Worm (Caenorhabditis elegans) whole organism, L4 larva: ENCODE results near the gene F11C1.1.

Experiments
- F37D6.2 ChIP-seq: sonication (generic microtip); optimal IDR thresholded peaks from 2 replicates; lab custom pipeline; 2016; ENCODE audit warnings: mild to moderate bottlenecking, missing genetic modification characterization, missing compliant biosample characterization
- F44E2.7 ChIP-seq: fragments of 200-800 bp; sonication (Bioruptor generic); IDR thresholded peaks from 2 replicates; pipeline ENCODE4 v2.1.2; 2022; ENCODE audit warnings: missing genetic modification characterization, missing compliant biosample characterization
- Y105C5A.15 ChIP-seq: fragments of 200-800 bp; sonication (Bioruptor generic); IDR thresholded peaks from 2 replicates; pipeline ENCODE4 v1.3.6; 2022; ENCODE audit warnings: missing genetic modification characterization, missing compliant biosample characterization
- Y5F2A.4 ChIP-seq: fragments of 200-800 bp; sonication (Bioruptor generic); optimal IDR thresholded peaks from 2 replicates; lab custom pipeline; 2018; ENCODE audit warnings: mild to moderate bottlenecking, missing genetic modification characterization, missing compliant biosample characterization
- Y75B8A.6 ChIP-seq: fragments of 200-800 bp; sonication (Bioruptor generic); IDR thresholded peaks from 2 replicates; pipeline ENCODE4 v1.3.6; 2022; ENCODE audit warnings: missing genetic modification reagents, missing genetic modification characterization, missing compliant biosample characterization
- ZK546.5 ChIP-seq, 2 experiments: sonication (generic microtip); optimal IDR thresholded peaks; 2 replicates each; lab custom pipeline; 2017; ENCODE audit warnings: missing biosample characterization in 2 of 2, missing genetic modification characterization in 2 of 2
- ama-1 ChIP-seq: fragments of 150-350 bp; optimal IDR thresholded peaks from 2 replicates; lab custom pipeline; 2014; ENCODE audit warnings: inconsistent platforms, mixed read lengths
- arid-1 ChIP-seq: fragments of 200-800 bp; sonication (Bioruptor generic); conservative IDR thresholded peaks from 2 replicates; pipeline ENCODE4 v1.3.6; 2022; ENCODE audit warnings: missing genetic modification reagents, missing genetic modification characterization, missing compliant biosample characterization
- ceh-20 ChIP-seq: fragments of 200-800 bp; sonication (Bioruptor generic); IDR thresholded peaks from 2 replicates; pipeline ENCODE4 v1.3.6; 2022; ENCODE audit warnings: missing genetic modification reagents, missing genetic modification characterization, missing compliant biosample characterization
- ceh-28 ChIP-seq: fragments of 150-350 bp; optimal IDR thresholded peaks from 2 replicates; lab custom pipeline; 2014; ENCODE audit warnings: missing biosample characterization, missing genetic modification reagents, missing genetic modification characterization
- ces-1 ChIP-seq: fragments of 150-350 bp; sonication (generic microtip); optimal IDR thresholded peaks from 4 replicates; lab custom pipeline; 2014; ENCODE audit warnings: missing biosample characterization, missing genetic modification reagents, missing genetic modification characterization
- ctbp-1 ChIP-seq: fragments of 200-800 bp; sonication (Bioruptor generic); IDR thresholded peaks from 2 replicates; pipeline ENCODE4 v1.3.6; 2022; ENCODE audit warnings: missing genetic modification reagents, missing genetic modification characterization, missing compliant biosample characterization
- daf-16 ChIP-seq, 3 experiments: sonication (generic microtip); optimal IDR thresholded peaks; 2 replicates each; lab custom pipeline; 2016 to 2017; ENCODE audit warnings: missing genetic modification characterization in 3 of 3, missing genetic modification reagents in 3 of 3, mild to moderate bottlenecking in 2 of 3, missing compliant biosample characterization in 2 of 3, missing biosample characterization in 1 of 3, moderate library complexity in 1 of 3
- dmd-6 ChIP-seq: fragments of 200-800 bp; sonication (Bioruptor generic); IDR thresholded peaks from 2 replicates; pipeline ENCODE4 v1.3.6; 2022; ENCODE audit warnings: missing genetic modification reagents, missing genetic modification characterization, missing compliant biosample characterization
- dmd-8 ChIP-seq: fragments of 200-800 bp; sonication (Bioruptor generic); IDR thresholded peaks from 2 replicates; pipeline ENCODE4 v1.3.6; 2022; ENCODE audit warnings: missing genetic modification characterization, missing compliant biosample characterization
- dmd-9 ChIP-seq: fragments of 200-800 bp; sonication (Bioruptor generic); IDR thresholded peaks from 2 replicates; pipeline ENCODE4 v1.3.6; 2022; ENCODE audit warnings: missing genetic modification reagents, missing genetic modification characterization, missing compliant biosample characterization
- duxl-1 ChIP-seq: sonication (generic microtip); optimal IDR thresholded peaks from 2 replicates; lab custom pipeline; 2016; ENCODE audit warnings: mild to moderate bottlenecking, missing genetic modification characterization, moderate library complexity, missing compliant biosample characterization; ENCODE audit not compliant: poor library complexity
- dve-1 ChIP-seq: sonication (generic microtip); optimal IDR thresholded peaks from 2 replicates; lab custom pipeline; 2017; ENCODE audit warnings: antibody characterized with exemption, mild to moderate bottlenecking, missing genetic modification characterization, missing compliant biosample characterization; ENCODE audit not compliant: insufficient read depth
- egl-27 ChIP-seq: sonication (generic microtip); optimal IDR thresholded peaks from 3 replicates; lab custom pipeline; 2017; ENCODE audit warnings: missing biosample characterization, missing genetic modification reagents, missing genetic modification characterization
- egl-43 ChIP-seq: fragments of 200-800 bp; sonication (Bioruptor generic); IDR thresholded peaks from 2 replicates; pipeline ENCODE4 v1.3.6; 2022; ENCODE audit warnings: missing genetic modification reagents, missing genetic modification characterization, missing compliant biosample characterization
- fkh-10 ChIP-seq: fragments of 150-350 bp; optimal IDR thresholded peaks from 2 replicates; lab custom pipeline; 2014; ENCODE audit warnings: missing biosample characterization, missing genetic modification reagents, missing genetic modification characterization
- gei-8 ChIP-seq: fragments of 200-800 bp; sonication (Bioruptor generic); optimal IDR thresholded peaks from 2 replicates; lab custom pipeline; 2018; ENCODE audit warnings: mild to moderate bottlenecking, missing genetic modification characterization, missing compliant biosample characterization
- hlh-11 ChIP-seq: fragments of 200-800 bp; sonication (Bioruptor generic); optimal IDR thresholded peaks from 2 replicates; lab custom pipeline; 2018; ENCODE audit warnings: mild to moderate bottlenecking, missing genetic modification characterization, missing compliant biosample characterization
- hmg-1.1 ChIP-seq: fragments of 200-800 bp; sonication (Bioruptor generic); IDR thresholded peaks from 2 replicates; pipeline ENCODE4 v1.3.6; 2022; ENCODE audit warnings: missing genetic modification reagents, missing genetic modification characterization, missing compliant biosample characterization
- lin-1 ChIP-seq: fragments of 200-800 bp; sonication (Bioruptor generic); IDR thresholded peaks from 2 replicates; pipeline ENCODE4 v1.3.6; 2022; ENCODE audit warnings: missing genetic modification reagents, missing genetic modification characterization, missing compliant biosample characterization
- lin-13 ChIP-seq: fragments of 150-350 bp; optimal IDR thresholded peaks from 2 replicates; lab custom pipeline; 2014; ENCODE audit warnings: missing biosample characterization, missing genetic modification reagents, missing genetic modification characterization
- lin-15B ChIP-seq: fragments of 150-350 bp; sonication (generic microtip); optimal IDR thresholded peaks from 3 replicates; lab custom pipeline; 2014; ENCODE audit warnings: missing biosample characterization, missing genetic modification characterization
- lin-29 ChIP-seq: fragments of 200-800 bp; sonication (Bioruptor generic); IDR thresholded peaks from 2 replicates; pipeline ENCODE4 v1.3.6; 2022; ENCODE audit warnings: missing genetic modification reagents, missing genetic modification characterization, missing compliant biosample characterization
- lin-38 ChIP-seq: fragments of 200-800 bp; sonication (Bioruptor generic); IDR thresholded peaks from 2 replicates; pipeline ENCODE4 v1.3.6; 2022; ENCODE audit warnings: missing genetic modification reagents, missing genetic modification characterization, missing compliant biosample characterization
- lin-39 ChIP-seq: fragments of 150-350 bp; optimal IDR thresholded peaks from 2 replicates; lab custom pipeline; 2014; ENCODE audit warnings: missing biosample characterization, missing genetic modification reagents, missing genetic modification characterization
- mes-2 ChIP-seq: sonication (generic microtip); optimal IDR thresholded peaks from 2 replicates; lab custom pipeline; 2016; ENCODE audit warnings: missing genotype, mild to moderate bottlenecking, missing genetic modification characterization, missing compliant biosample characterization; ENCODE audit not compliant: poor library complexity, severe bottlenecking
- nhr-102 ChIP-seq: sonication (generic microtip); optimal IDR thresholded peaks from 2 replicates; lab custom pipeline; 2016; ENCODE audit warnings: mild to moderate bottlenecking, missing genetic modification characterization, moderate library complexity, missing compliant biosample characterization
- nhr-25 ChIP-seq: sonication (generic microtip); optimal IDR thresholded peaks from 2 replicates; lab custom pipeline; 2017; ENCODE audit warnings: missing genetic modification characterization, mild to moderate bottlenecking, missing compliant biosample characterization, antibody characterized with exemption, moderate library complexity, borderline replicate concordance; ENCODE audit not compliant: insufficient read depth
- nhr-42 ChIP-seq: fragments of 200-800 bp; sonication (Bioruptor generic); IDR thresholded peaks from 2 replicates; pipeline ENCODE4 v1.3.6; 2022; ENCODE audit warnings: missing genetic modification characterization, missing compliant biosample characterization
- nhr-48 ChIP-seq: sonication (generic microtip); optimal IDR thresholded peaks from 2 replicates; lab custom pipeline; 2016; ENCODE audit warnings: mild to moderate bottlenecking, missing genetic modification characterization, missing compliant biosample characterization
- nhr-76 ChIP-seq: fragments of 150-350 bp; optimal IDR thresholded peaks from 2 replicates; lab custom pipeline; 2014; ENCODE audit warnings: missing biosample characterization, missing genetic modification characterization
- nhr-77 ChIP-seq: fragments of 150-350 bp; optimal IDR thresholded peaks from 2 replicates; lab custom pipeline; 2014; ENCODE audit warnings: missing biosample characterization, missing genetic modification characterization
- php-3 ChIP-seq: fragments of 200-800 bp; sonication (Bioruptor generic); IDR thresholded peaks from 2 replicates; pipeline ENCODE4 v1.3.6; 2022; ENCODE audit warnings: missing genetic modification reagents, missing genetic modification characterization, missing compliant biosample characterization
- pqm-1 ChIP-seq: sonication (generic microtip); optimal IDR thresholded peaks from 2 replicates; lab custom pipeline; 2017; ENCODE audit warnings: missing biosample characterization, missing genetic modification characterization
- saeg-2 ChIP-seq: fragments of 200-800 bp; sonication (Bioruptor generic); IDR thresholded peaks from 2 replicates; pipeline ENCODE4 v1.3.6; 2022; ENCODE audit warnings: missing genetic modification reagents, missing genetic modification characterization, missing compliant biosample characterization
- sdz-12 ChIP-seq: fragments of 200-800 bp; sonication (Bioruptor generic); optimal IDR thresholded peaks from 2 replicates; lab custom pipeline; 2018; ENCODE audit warnings: mild to moderate bottlenecking, missing genetic modification characterization, missing compliant biosample characterization
- set-16 ChIP-seq: fragments of 200-800 bp; sonication (Bioruptor generic); IDR thresholded peaks from 2 replicates; pipeline ENCODE4 v1.3.6; 2022; ENCODE audit warnings: missing genetic modification reagents, missing genetic modification characterization, missing compliant biosample characterization
- tag-97 ChIP-seq: fragments of 200-800 bp; sonication (Bioruptor generic); IDR thresholded peaks from 2 replicates; pipeline ENCODE4 v1.3.6; 2022; ENCODE audit warnings: missing genetic modification characterization, missing compliant biosample characterization
- tra-1 ChIP-seq: fragments of 200-800 bp; sonication (Bioruptor generic); IDR thresholded peaks from 2 replicates; pipeline ENCODE4 v1.3.6; 2022; ENCODE audit warnings: missing genetic modification reagents, missing genetic modification characterization, missing compliant biosample characterization
- unc-39 ChIP-seq: sonication (generic microtip); optimal IDR thresholded peaks from 2 replicates; lab custom pipeline; 2017; ENCODE audit warnings: missing biosample characterization, missing genetic modification characterization
- vab-7 ChIP-seq: fragments of 200-800 bp; sonication (Bioruptor generic); IDR thresholded peaks from 2 replicates; pipeline ENCODE4 v1.3.6; 2022; ENCODE audit warnings: missing genetic modification reagents, missing genetic modification characterization, missing compliant biosample characterization
- zag-1 ChIP-seq: fragments of 150-350 bp; optimal IDR thresholded peaks from 2 replicates; lab custom pipeline; 2014; ENCODE audit warnings: missing biosample characterization, missing genetic modification characterization
- zip-11 ChIP-seq: fragments of 200-800 bp; sonication (Bioruptor generic); IDR thresholded peaks from 2 replicates; pipeline ENCODE4 v1.3.6; 2022; ENCODE audit warnings: missing genetic modification characterization, missing compliant biosample characterization
- ztf-11 ChIP-seq: fragments of 150-350 bp; optimal IDR thresholded peaks from 2 replicates; lab custom pipeline; 2014; ENCODE audit warnings: missing biosample characterization, missing genetic modification characterization

Gene F11C1.1

DNA sequence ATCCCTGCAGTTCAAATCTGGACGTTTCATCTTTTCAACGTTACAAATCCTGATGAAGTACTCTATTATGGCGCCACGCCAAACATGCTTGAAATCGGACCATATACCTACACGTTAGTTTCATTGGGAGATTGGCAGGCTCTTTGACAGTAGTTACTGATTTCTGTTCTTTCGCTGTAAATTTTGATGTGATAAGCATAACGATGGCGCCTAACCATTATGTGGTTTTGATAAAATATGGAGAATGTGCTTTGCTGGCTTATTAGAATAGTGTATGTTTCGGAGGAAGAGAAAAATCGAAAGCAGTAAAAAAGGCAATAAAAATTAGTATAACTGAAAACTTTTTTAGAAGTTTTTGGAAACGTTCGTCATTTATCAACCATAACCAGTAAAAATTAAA is 7.7 kb downstream of the F11C1.1 start:
- TF ChIP-seq egl-43 (no peak), lin-15B (no peak), sdz-12 (no peak), nhr-102 (tag; lab: Kevin White, UChicago) (no peak), vab-7 (no peak), ceh-20 (GFP tag; lab: Robert Waterston, UW) (no peak), Y75B8A.6 (GFP tag; lab: Robert Waterston, UW) (no peak), ZK546.5 (tag; optimal IDR thresholded peaks at IDR 0.05; lab: Kevin White, UChicago) (no peak), nhr-77 (no peak), ces-1 (no peak), mes-2 (tag; lab: Kevin White, UChicago) (no peak), gei-8 (GFP tag; lab: Kevin White, UChicago) (no peak), Y105C5A.15 (GFP tag; lab: Robert Waterston, UW) (no peak), hlh-11 (peak; percentile 56), zip-11 (GFP tag; lab: Robert Waterston, UW) (no peak), ceh-28 (tag; lab: Kevin White, UChicago) (no peak), lin-13 (no peak), dmd-8 (no peak), tra-1 (GFP tag; lab: Robert Waterston, UW) (peak; percentile 88; the same call in 1 of the 2 replicates), lin-39 (no peak), fkh-10 (no peak), pqm-1 (peak; percentile 51), daf-16 (GFP tag; optimal IDR thresholded peaks at IDR 0.05; lab: Kevin White, UChicago) (no peak), daf-16 (tag; optimal IDR thresholded peaks at IDR 0.05; lab: Kevin White, UChicago) (peak; percentile 66), duxl-1 (tag; lab: Kevin White, UChicago) (no peak), zag-1 (tag; lab: Kevin White, UChicago) (no peak), lin-1 (GFP tag; lab: Robert Waterston, UW) (no peak), unc-39 (tag; lab: Kevin White, UChicago) (no peak), F37D6.2 (tag; lab: Kevin White, UChicago) (no peak), Y5F2A.4 (GFP tag; lab: Kevin White, UChicago) (no peak), arid-1 (GFP tag; lab: Robert Waterston, UW) (no peak), hmg-1.1 (GFP tag; lab: Robert Waterston, UW) (no peak), ztf-11 (tag; lab: Kevin White, UChicago) (no peak), lin-29 (GFP tag; lab: Robert Waterston, UW) (no peak), lin-38 (GFP tag; lab: Robert Waterston, UW) (0 out of 2 replicates have a peak, but pooled peaks have one; percentile 4), php-3 (GFP tag; lab: Robert Waterston, UW) (peak; percentile 56; the same call in 1 of the 2 replicates), ama-1 (lab: Kevin White, UChicago) (no peak), set-16 (no peak), F44E2.7 (no peak), dmd-6 (GFP tag; lab: Robert Waterston, UW) (peak; percentile 87), nhr-42 (GFP tag; lab: Robert Waterston, UW) (no peak), saeg-2 (no peak), dmd-9 (GFP tag; lab: Robert Waterston, UW) (no peak), nhr-76 (no peak), tag-97 (GFP tag; lab: Robert Waterston, UW) (no peak), egl-27 (tag; lab: Kevin White, UChicago) (no peak), dve-1 (tag; lab: Kevin White, UChicago) (peak; percentile 53), nhr-25 (no peak), ctbp-1 (GFP tag; lab: Robert Waterston, UW) (no peak), nhr-48 (tag; lab: Kevin White, UChicago) (peak; percentile 5)
- TF ChIP-seq, all 104 proteins: peak for 9
